Worm (Caenorhabditis elegans) whole organism, L3 larva: ENCODE measurements around the gene C46F4.3.

Source experiments
- R02D3.7 ChIP-seq: fragments of 150-350 bp; optimal IDR thresholded peaks from 2 replicates; lab custom pipeline; 2014; ENCODE audit warnings: missing biosample characterization, missing genetic modification characterization
- ZK546.5 ChIP-seq: sonication (generic microtip); optimal IDR thresholded peaks from 2 replicates; lab custom pipeline; 2017; ENCODE audit warnings: missing biosample characterization, missing genetic modification characterization
- aly-2 ChIP-seq: fragments of 150-350 bp; optimal IDR thresholded peaks from 2 replicates; lab custom pipeline; 2014; ENCODE audit warnings: missing biosample characterization, missing genetic modification characterization
- ceh-16 ChIP-seq: sonication (generic microtip); optimal IDR thresholded peaks from 2 replicates; lab custom pipeline; 2017; ENCODE audit warnings: missing biosample characterization, missing genetic modification characterization
- ceh-28 ChIP-seq: fragments of 150-350 bp; optimal IDR thresholded peaks from 2 replicates; lab custom pipeline; 2014; ENCODE audit warnings: missing biosample characterization, missing genetic modification reagents, missing genetic modification characterization
- ceh-82 ChIP-seq: fragments of 150-350 bp; optimal IDR thresholded peaks from 2 replicates; lab custom pipeline; 2014; ENCODE audit warnings: missing biosample characterization, missing genetic modification characterization
- daf-12 ChIP-seq: fragments of 150-350 bp; optimal IDR thresholded peaks from 2 replicates; lab custom pipeline; 2014; ENCODE audit warnings: missing biosample characterization, missing genetic modification reagents, missing genetic modification characterization
- egl-27 ChIP-seq: sonication (generic microtip); optimal IDR thresholded peaks from 4 replicates; lab custom pipeline; 2017; ENCODE audit warnings: missing biosample characterization, missing genetic modification reagents, missing genetic modification characterization
- egl-5 ChIP-seq: fragments of 150-350 bp; optimal IDR thresholded peaks from 2 replicates; lab custom pipeline; 2017; ENCODE audit warnings: missing biosample characterization, missing genetic modification reagents, missing genetic modification characterization, inconsistent platforms
- elt-1 ChIP-seq: fragments of 150-350 bp; optimal IDR thresholded peaks from 2 replicates; lab custom pipeline; 2014; ENCODE audit warnings: missing biosample characterization, missing genetic modification characterization
- elt-2 ChIP-seq: sonication (generic microtip); optimal IDR thresholded peaks from 2 replicates; lab custom pipeline; 2016; ENCODE audit warnings: missing genetic modification reagents, mild to moderate bottlenecking, missing genetic modification characterization, missing compliant biosample characterization
- elt-3 ChIP-seq, 3 experiments: fragments of 150-350 bp in 1 of 3; sonication (generic microtip) in 2 of 3; optimal IDR thresholded peaks; 2 replicates in 2 of 3; 4 replicates in 1 of 3; lab custom pipeline; 2014 to 2017; ENCODE audit warnings: missing biosample characterization in 3 of 3, missing genetic modification characterization in 3 of 3
- eor-1 ChIP-seq, 2 experiments: fragments of 150-350 bp; optimal IDR thresholded peaks; 2 replicates each; lab custom pipeline; 2014 to 2018; ENCODE audit warnings: missing biosample characterization in 2 of 2, missing genetic modification characterization in 2 of 2
- fkh-10 ChIP-seq: sonication (generic microtip); optimal IDR thresholded peaks from 2 replicates; lab custom pipeline; 2017; ENCODE audit warnings: missing biosample characterization, missing genetic modification reagents, missing genetic modification characterization
- fkh-2 ChIP-seq: fragments of 150-350 bp; optimal IDR thresholded peaks from 2 replicates; lab custom pipeline; 2014; ENCODE audit warnings: missing biosample characterization, missing genetic modification reagents, missing genetic modification characterization
- fos-1 ChIP-seq: fragments of 150-350 bp; optimal IDR thresholded peaks from 2 replicates; lab custom pipeline; 2014; ENCODE audit warnings: missing biosample characterization, missing genetic modification characterization
- hmg-11 ChIP-seq: sonication (generic microtip); optimal IDR thresholded peaks from 2 replicates; lab custom pipeline; 2016; ENCODE audit warnings: missing genetic modification characterization, missing compliant biosample characterization
- jun-1 ChIP-seq: fragments of 150-350 bp; optimal IDR thresholded peaks from 2 replicates; lab custom pipeline; 2014; ENCODE audit warnings: missing biosample characterization, missing genetic modification reagents, missing genetic modification characterization
- lin-15B ChIP-seq: fragments of 150-350 bp; optimal IDR thresholded peaks from 2 replicates; lab custom pipeline; 2014; ENCODE audit warnings: missing biosample characterization, missing genetic modification characterization
- lin-39 ChIP-seq: fragments of 150-350 bp; optimal IDR thresholded peaks from 2 replicates; lab custom pipeline; 2018; ENCODE audit warnings: missing biosample characterization, missing genetic modification reagents, missing genetic modification characterization
- lsy-12 ChIP-seq: sonication (generic microtip); optimal IDR thresholded peaks from 2 replicates; lab custom pipeline; 2016; ENCODE audit warnings: mild to moderate bottlenecking, missing genetic modification characterization, missing compliant biosample characterization
- mdl-1 ChIP-seq: fragments of 150-350 bp; optimal IDR thresholded peaks from 2 replicates; lab custom pipeline; 2014; ENCODE audit warnings: missing biosample characterization, missing genetic modification characterization
- mml-1 ChIP-seq: fragments of 150-350 bp; sonication (generic microtip); optimal IDR thresholded peaks from 3 replicates; lab custom pipeline; 2014; ENCODE audit warnings: missing biosample characterization, missing genetic modification characterization
- nfya-1 ChIP-seq: sonication (generic microtip); optimal IDR thresholded peaks from 2 replicates; lab custom pipeline; 2017; ENCODE audit warnings: missing genetic modification characterization, mild to moderate bottlenecking, missing compliant biosample characterization, antibody characterized with exemption, moderate library complexity; ENCODE audit not compliant: insufficient read depth
- nhr-11 ChIP-seq: fragments of 150-350 bp; optimal IDR thresholded peaks from 2 replicates; lab custom pipeline; 2014; ENCODE audit warnings: missing biosample characterization, missing genetic modification characterization
- nhr-12 ChIP-seq: fragments of 150-350 bp; optimal IDR thresholded peaks from 2 replicates; lab custom pipeline; 2014; ENCODE audit warnings: missing biosample characterization, missing genetic modification characterization
- nhr-23 ChIP-seq: fragments of 150-350 bp; optimal IDR thresholded peaks from 2 replicates; lab custom pipeline; 2014; ENCODE audit warnings: missing biosample characterization, missing genetic modification reagents, missing genetic modification characterization
- nhr-237 ChIP-seq: fragments of 150-350 bp; optimal IDR thresholded peaks from 2 replicates; lab custom pipeline; 2014; ENCODE audit warnings: missing biosample characterization, missing genetic modification characterization
- nhr-25 ChIP-seq: sonication (generic microtip); optimal IDR thresholded peaks from 2 replicates; lab custom pipeline; 2017; ENCODE audit warnings: missing biosample characterization, missing genetic modification characterization
- nhr-28 ChIP-seq: fragments of 150-350 bp; optimal IDR thresholded peaks from 2 replicates; lab custom pipeline; 2014; ENCODE audit warnings: missing biosample characterization, missing genetic modification characterization
- nhr-67 ChIP-seq: fragments of 150-350 bp; optimal IDR thresholded peaks from 2 replicates; lab custom pipeline; 2014; ENCODE audit warnings: missing biosample characterization, missing genetic modification characterization
- nhr-76 ChIP-seq: fragments of 150-350 bp; sonication (generic microtip); optimal IDR thresholded peaks from 5 replicates; lab custom pipeline; 2014; ENCODE audit warnings: missing biosample characterization, missing genetic modification characterization
- nhr-77 ChIP-seq: fragments of 150-350 bp; optimal IDR thresholded peaks from 2 replicates; lab custom pipeline; 2014; ENCODE audit warnings: missing biosample characterization, missing genetic modification characterization
- pha-4 ChIP-seq: fragments of 150-350 bp; optimal IDR thresholded peaks from 2 replicates; lab custom pipeline; 2014; ENCODE audit warnings: missing biosample characterization, missing genetic modification reagents, missing genetic modification characterization
- pqm-1 ChIP-seq: fragments of 150-350 bp; optimal IDR thresholded peaks from 2 replicates; lab custom pipeline; 2017; ENCODE audit warnings: missing biosample characterization, missing genetic modification characterization, inconsistent platforms
- sea-2 ChIP-seq: fragments of 150-350 bp; sonication (generic microtip); optimal IDR thresholded peaks from 4 replicates; lab custom pipeline; 2014; ENCODE audit warnings: missing biosample characterization, missing genetic modification reagents, missing genetic modification characterization
- skn-1 ChIP-seq: fragments of 150-350 bp; optimal IDR thresholded peaks from 2 replicates; lab custom pipeline; 2014; ENCODE audit warnings: missing biosample characterization, missing genetic modification characterization
- snpc-4 ChIP-seq: fragments of 150-350 bp; optimal IDR thresholded peaks from 2 replicates; lab custom pipeline; 2014; ENCODE audit warnings: missing biosample characterization, missing genetic modification characterization
- tbx-2 ChIP-seq: sonication (generic microtip); optimal IDR thresholded peaks from 2 replicates; lab custom pipeline; 2016; ENCODE audit warnings: mild to moderate bottlenecking, missing genetic modification characterization, missing compliant biosample characterization
- unc-39 ChIP-seq: sonication (generic microtip); optimal IDR thresholded peaks from 4 replicates; lab custom pipeline; 2017; ENCODE audit warnings: missing biosample characterization, missing genetic modification characterization
- unc-62 ChIP-seq: fragments of 150-350 bp; sonication (generic microtip); optimal IDR thresholded peaks from 4 replicates; lab custom pipeline; 2014; ENCODE audit warnings: missing biosample characterization, missing genetic modification reagents, missing genetic modification characterization
- zag-1 ChIP-seq: fragments of 150-350 bp; optimal IDR thresholded peaks from 2 replicates; lab custom pipeline; 2014; ENCODE audit warnings: missing biosample characterization, missing genetic modification characterization
- ztf-11 ChIP-seq: fragments of 150-350 bp; optimal IDR thresholded peaks from 2 replicates; lab custom pipeline; 2014; ENCODE audit warnings: missing biosample characterization, missing genetic modification characterization
- ztf-4 ChIP-seq: fragments of 150-350 bp; optimal IDR thresholded peaks from 2 replicates; lab custom pipeline; 2014; ENCODE audit warnings: missing biosample characterization, missing genetic modification characterization

C46F4.3 gene

DNA sequence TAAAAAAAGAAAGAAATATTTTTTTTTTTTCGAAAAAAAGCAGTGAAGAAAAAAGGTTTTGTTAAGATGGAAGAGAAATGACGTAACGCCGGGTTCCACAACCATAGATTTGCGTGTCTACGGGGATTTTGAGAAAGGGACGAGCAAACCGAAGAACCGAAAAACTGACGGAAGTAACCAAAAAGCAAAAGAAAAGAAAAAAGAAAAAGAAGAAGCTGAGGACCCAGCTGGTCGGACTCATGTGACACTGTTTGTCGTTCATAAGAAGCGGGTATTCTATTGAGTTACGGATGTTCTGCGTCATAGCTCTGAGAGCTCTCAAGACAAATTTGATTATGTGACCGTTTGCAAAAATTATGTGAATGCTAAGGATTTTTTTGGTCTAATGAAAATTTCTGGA, 47.2 kb downstream of the C46F4.3 start:
- TF ChIP-seq lsy-12 (tag; lab: Kevin White, UChicago): no peak
- TF ChIP-seq egl-27: no peak
- no peak for TF ChIP-seq nhr-77 (tag; lab: Kevin White, UChicago)
- peak; percentile 68 for TF ChIP-seq lin-39 (tag; lab: Kevin White, UChicago)
- no peak for TF ChIP-seq elt-2
- TF ChIP-seq skn-1: no peak
- no peak for TF ChIP-seq nhr-237 (tag; lab: Kevin White, UChicago)
- no peak for TF ChIP-seq pqm-1 (tag; lab: Kevin White, UChicago)
- TF ChIP-seq ZK546.5 (tag; lab: Kevin White, UChicago): no peak
- TF ChIP-seq nhr-28 (tag; lab: Kevin White, UChicago): no peak
- TF ChIP-seq nfya-1 (tag; lab: Kevin White, UChicago): peak; percentile 47
- TF ChIP-seq elt-3 (tag; optimal IDR thresholded peaks at IDR 0.05; lab: Kevin White, UChicago): no peak
- TF ChIP-seq nhr-25 (tag; lab: Kevin White, UChicago): no peak
- TF ChIP-seq nhr-76 (tag; lab: Kevin White, UChicago): no peak
- TF ChIP-seq daf-12: no peak
- no peak for TF ChIP-seq ceh-82
- no peak for TF ChIP-seq nhr-23
- TF ChIP-seq fkh-10 (GFP tag; lab: Kevin White, UChicago): no peak
- no peak for TF ChIP-seq ceh-28 (tag; lab: Kevin White, UChicago)
- no peak for TF ChIP-seq nhr-67 (tag; lab: Kevin White, UChicago)
- no peak for TF ChIP-seq mml-1 (tag; lab: Kevin White, UChicago)
- TF ChIP-seq zag-1 (tag; lab: Kevin White, UChicago): no peak
- TF ChIP-seq lin-15B: no peak
- no peak for TF ChIP-seq nhr-11 (tag; lab: Kevin White, UChicago)
- peak; percentile 41 for TF ChIP-seq unc-62
- TF ChIP-seq mdl-1 (tag; lab: Kevin White, UChicago): no peak
- no peak for TF ChIP-seq hmg-11 (tag; lab: Kevin White, UChicago)

DNA sequence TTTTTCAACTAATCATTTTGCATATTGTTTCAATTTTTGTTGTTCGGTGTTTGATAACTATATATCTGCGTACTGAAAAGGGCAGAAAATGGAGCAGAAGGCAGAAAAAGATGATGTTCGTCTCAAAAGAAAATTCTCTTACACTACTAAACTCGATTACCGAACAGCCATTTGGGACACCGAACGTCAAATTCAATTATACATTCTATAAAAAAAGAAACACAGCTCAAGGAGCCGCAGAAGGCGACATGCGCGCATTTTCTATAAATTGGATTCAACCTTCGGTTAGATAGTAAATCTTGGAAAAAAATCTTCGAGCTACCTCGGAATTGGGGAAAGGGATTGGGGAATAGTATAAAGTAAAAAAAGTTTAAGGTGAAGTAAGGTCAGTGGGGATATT, 47.7 kb downstream of the C46F4.3 start:
- TF ChIP-seq ceh-28 (tag; lab: Kevin White, UChicago) (no peak), nfya-1 (tag; lab: Kevin White, UChicago) (peak; percentile 12), nhr-23 (no peak), pqm-1 (tag; lab: Kevin White, UChicago) (no peak), sea-2 (GFP tag; lab: Kevin White, UChicago) (no peak), aly-2 (tag; lab: Kevin White, UChicago) (no peak), nhr-237 (tag; lab: Kevin White, UChicago) (no peak), fkh-10 (GFP tag; lab: Kevin White, UChicago) (peak; percentile 83), nhr-12 (tag; lab: Kevin White, UChicago) (no peak)

DNA sequence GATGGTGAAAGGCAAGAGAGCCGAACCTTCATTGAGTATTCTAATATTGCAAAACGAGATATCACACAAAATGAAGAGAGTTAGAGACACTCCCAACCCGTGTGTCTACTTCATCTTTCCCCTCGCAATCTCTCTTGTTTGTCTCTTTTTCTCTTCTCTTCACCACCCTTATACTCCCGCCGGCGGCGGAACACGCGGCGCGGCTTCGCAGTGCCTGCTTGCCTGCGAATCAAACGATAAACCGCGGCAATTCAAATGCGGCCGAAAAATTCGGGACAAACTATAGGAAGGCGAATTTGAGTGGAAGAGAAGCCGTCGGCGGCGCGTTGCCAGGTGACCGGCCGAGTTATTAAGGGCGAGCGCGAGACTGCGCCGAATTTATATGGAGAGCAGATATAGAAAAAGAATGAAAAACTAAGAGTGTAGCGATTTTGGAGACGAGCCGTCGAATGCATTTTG, 49.0 kb downstream of the C46F4.3 start, which contains the start of gene klp-13:
klp-13 (plus strand) TSS at position 409 of the 459 bp plus-strand sequence.
- TF ChIP-seq pha-4 (tag; lab: Kevin White, UChicago): peak; percentile 93
- TF ChIP-seq ceh-82: peak; percentile 76
- peak; percentile 75 for TF ChIP-seq elt-2
- peak; percentile 42 for TF ChIP-seq mdl-1 (tag; lab: Kevin White, UChicago)
- TF ChIP-seq unc-39: no peak
- TF ChIP-seq ZK546.5 (tag; lab: Kevin White, UChicago): peak; percentile 60
- TF ChIP-seq nhr-23: peak; percentile 74
- TF ChIP-seq hmg-11 (tag; lab: Kevin White, UChicago): peak; percentile 97
- no peak for TF ChIP-seq elt-3 (tag; optimal IDR thresholded peaks at IDR 0.05; lab: Kevin White, UChicago)
- no peak for TF ChIP-seq nhr-11 (tag; lab: Kevin White, UChicago)
- no peak for TF ChIP-seq nhr-77 (tag; lab: Kevin White, UChicago)
- peak; percentile 18 for TF ChIP-seq egl-27
- TF ChIP-seq nhr-237 (tag; lab: Kevin White, UChicago): no peak
- no peak for TF ChIP-seq fkh-2 (tag; lab: Kevin White, UChicago)
- TF ChIP-seq fkh-10 (GFP tag; lab: Kevin White, UChicago): peak; percentile 56
- peak; percentile 15 for TF ChIP-seq elt-1
- no peak for TF ChIP-seq sea-2 (GFP tag; lab: Kevin White, UChicago)
- TF ChIP-seq lsy-12 (tag; lab: Kevin White, UChicago): peak; percentile 67
- TF ChIP-seq eor-1 (tag; optimal IDR thresholded peaks at IDR 0.05; lab: Kevin White, UChicago): no peak
- peak; percentile 11 for TF ChIP-seq pqm-1 (tag; lab: Kevin White, UChicago)
- peak; percentile 49 for TF ChIP-seq zag-1 (tag; lab: Kevin White, UChicago)
- peak; percentile 79 for TF ChIP-seq egl-5 (tag; lab: Kevin White, UChicago)
- TF ChIP-seq jun-1 (tag; lab: Kevin White, UChicago): peak; percentile 79
- TF ChIP-seq ceh-16 (tag; lab: Kevin White, UChicago): no peak
- TF ChIP-seq unc-62: peak; percentile 81
- TF ChIP-seq snpc-4 (tag; lab: Kevin White, UChicago): peak; percentile 61
- TF ChIP-seq fos-1 (tag; lab: Kevin White, UChicago): no peak
- no peak for TF ChIP-seq nhr-28 (tag; lab: Kevin White, UChicago)
- TF ChIP-seq ceh-28 (tag; lab: Kevin White, UChicago): peak; percentile 60
- no peak for TF ChIP-seq daf-12
- TF ChIP-seq nfya-1 (tag; lab: Kevin White, UChicago): peak; percentile 95
- peak; percentile 70 for TF ChIP-seq R02D3.7 (tag; lab: Kevin White, UChicago)
- peak; percentile 91 for TF ChIP-seq lin-15B
- no peak for TF ChIP-seq ztf-4 (tag; lab: Kevin White, UChicago)
- TF ChIP-seq nhr-25 (tag; lab: Kevin White, UChicago): peak; percentile 65
- no peak for TF ChIP-seq mml-1 (tag; lab: Kevin White, UChicago)
- no peak for TF ChIP-seq aly-2 (tag; lab: Kevin White, UChicago)
- TF ChIP-seq tbx-2 (tag; lab: Kevin White, UChicago): peak; percentile 63
- TF ChIP-seq nhr-76 (tag; lab: Kevin White, UChicago): no peak
- no peak for TF ChIP-seq nhr-12 (tag; lab: Kevin White, UChicago)
- peak; percentile 98 for TF ChIP-seq lin-39 (tag; lab: Kevin White, UChicago)
- no peak for TF ChIP-seq ztf-11 (tag; lab: Kevin White, UChicago)
- TF ChIP-seq nhr-67 (tag; lab: Kevin White, UChicago): no peak
